Worm (Caenorhabditis elegans) whole organism, L4/young adult: ENCODE results near the gene mig-6.

Source experiments
- W03F9.2 ChIP-seq: fragments of 150-350 bp; optimal IDR thresholded peaks from 2 replicates; lab custom pipeline; 2014; ENCODE audit warnings: missing biosample characterization, missing genetic modification characterization
- him-1 ChIP-seq: sonication (generic microtip); optimal IDR thresholded peaks from 2 replicates; lab custom pipeline; 2016; ENCODE audit warnings: missing genotype, missing genetic modification reagents, missing genetic modification characterization, missing compliant biosample characterization

DNA sequence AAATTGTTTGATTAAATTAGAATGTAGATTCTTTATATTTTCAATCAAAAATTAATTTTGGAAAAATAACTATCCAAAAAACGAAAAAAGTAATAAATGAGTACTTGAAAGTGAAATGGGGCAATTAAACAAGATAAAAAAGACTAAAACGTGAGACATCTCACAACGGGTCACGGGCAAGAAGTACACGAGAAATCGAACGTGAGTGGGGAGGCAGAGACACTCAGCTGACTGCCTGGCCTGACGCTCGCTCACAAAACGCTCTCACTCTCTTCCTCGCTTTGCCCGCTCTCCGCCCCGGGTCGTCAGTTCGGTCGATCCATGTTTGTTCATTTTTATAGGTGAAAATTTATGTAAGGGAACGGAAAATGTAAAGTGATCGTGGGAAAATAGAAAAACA, 21.2 kb downstream of the mig-6 start:
- TF ChIP-seq him-1 (tag; lab: Kevin White, UChicago) (no peak), W03F9.2 (tag; lab: Kevin White, UChicago) (no peak)
